Fruit fly (Drosophila melanogaster): ENCODE data around the gene CG4459.

CG4459 gene

DNA sequence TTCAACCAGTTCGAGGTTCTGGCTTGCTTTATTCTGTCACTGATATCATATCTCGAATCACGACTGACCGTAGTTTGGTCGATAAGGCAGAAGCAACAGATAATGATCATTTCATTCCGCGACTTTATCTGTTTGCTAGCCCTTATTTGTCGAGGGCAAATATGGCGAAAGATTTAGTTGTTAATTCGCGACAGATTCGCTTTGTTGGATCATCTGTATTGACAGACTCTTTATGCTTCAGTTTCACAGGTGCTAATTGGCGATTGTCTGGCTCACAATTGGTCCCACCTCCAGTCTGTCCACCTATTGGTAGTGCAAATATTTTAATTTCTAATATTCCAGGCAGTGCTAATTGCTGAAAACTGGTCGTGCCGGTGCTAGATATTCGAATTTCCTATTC lies 4.1 kb downstream of the CG4459 start:
- TF ChIP-seq psq (optimal IDR thresholded peaks at IDR 0.05), result no peak
- no peak for TF ChIP-seq usp (GFP tag; optimal IDR thresholded peaks at IDR 0.05)
- TF ChIP-seq pan (optimal IDR thresholded peaks at IDR 0.05), result no peak
- no peak for TF ChIP-seq EcR (GFP tag; optimal IDR thresholded peaks at IDR 0.05)
- no peak for TF ChIP-seq CG8478 (optimal IDR thresholded peaks at IDR 0.05)
- TF ChIP-seq Dll (optimal IDR thresholded peaks at IDR 0.05), result no peak

DNA sequence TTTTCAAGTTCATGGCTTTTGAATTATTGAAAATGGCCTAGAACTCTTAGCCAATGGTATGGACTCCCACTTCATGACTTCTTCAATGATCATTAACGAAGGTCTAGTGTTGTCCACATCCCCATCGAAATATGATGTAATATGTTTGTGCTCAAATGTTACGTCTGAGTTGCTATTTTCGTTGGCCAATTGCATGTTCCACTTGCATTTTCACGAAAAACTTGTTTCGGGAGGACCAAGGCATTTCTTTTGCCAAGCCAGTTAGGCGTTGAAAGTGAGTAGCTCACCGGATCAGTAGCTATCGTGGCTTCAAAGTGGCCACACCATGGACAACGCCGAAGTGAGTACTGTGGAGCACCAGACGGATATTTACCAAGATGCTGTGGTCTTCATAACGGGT lies 10.2 kb downstream of the CG4459 start, which contains the start of gene CG4770:
TSS of gene CG4770 (plus strand) at position 301 of the 400 bp plus-strand sequence.
- TF ChIP-seq pan (optimal IDR thresholded peaks at IDR 0.05) (no peak), EcR (GFP tag; optimal IDR thresholded peaks at IDR 0.05) (no peak), CG8478 (optimal IDR thresholded peaks at IDR 0.05) (no peak), Dll (optimal IDR thresholded peaks at IDR 0.05) (no peak), psq (optimal IDR thresholded peaks at IDR 0.05) (no peak), usp (GFP tag; optimal IDR thresholded peaks at IDR 0.05) (no peak)

DNA sequence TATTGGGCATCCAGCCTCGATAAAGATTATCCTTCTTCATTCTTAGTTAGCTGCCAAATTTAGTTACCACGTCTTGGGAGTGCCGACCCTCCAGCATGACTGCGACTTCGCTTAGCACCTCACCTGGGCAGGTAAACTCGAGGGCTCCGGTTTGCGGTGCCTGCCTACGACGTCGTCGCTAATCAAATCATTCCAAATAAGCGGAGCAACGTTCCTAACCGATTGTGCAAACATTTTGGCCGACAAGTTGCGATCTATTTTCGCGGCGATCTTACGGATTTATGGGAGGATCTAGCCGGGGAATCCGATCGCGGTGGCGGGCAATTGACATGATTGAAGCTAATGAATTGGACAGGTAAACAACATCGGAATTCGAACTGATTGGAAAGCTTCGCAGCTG lies 10.7 kb downstream of the CG4459 start, which contains the start of gene CG4465:
TSS of gene CG4465 (minus strand) at position 101 of the 400 bp plus-strand sequence.
- TF ChIP-seq psq (optimal IDR thresholded peaks at IDR 0.05), result no peak
- no peak for TF ChIP-seq pan (optimal IDR thresholded peaks at IDR 0.05)
- no peak for TF ChIP-seq CG8478 (optimal IDR thresholded peaks at IDR 0.05)
- no peak for TF ChIP-seq EcR (GFP tag; optimal IDR thresholded peaks at IDR 0.05)
- no peak for TF ChIP-seq usp (GFP tag; optimal IDR thresholded peaks at IDR 0.05)
- no peak for TF ChIP-seq Dll (optimal IDR thresholded peaks at IDR 0.05)

DNA sequence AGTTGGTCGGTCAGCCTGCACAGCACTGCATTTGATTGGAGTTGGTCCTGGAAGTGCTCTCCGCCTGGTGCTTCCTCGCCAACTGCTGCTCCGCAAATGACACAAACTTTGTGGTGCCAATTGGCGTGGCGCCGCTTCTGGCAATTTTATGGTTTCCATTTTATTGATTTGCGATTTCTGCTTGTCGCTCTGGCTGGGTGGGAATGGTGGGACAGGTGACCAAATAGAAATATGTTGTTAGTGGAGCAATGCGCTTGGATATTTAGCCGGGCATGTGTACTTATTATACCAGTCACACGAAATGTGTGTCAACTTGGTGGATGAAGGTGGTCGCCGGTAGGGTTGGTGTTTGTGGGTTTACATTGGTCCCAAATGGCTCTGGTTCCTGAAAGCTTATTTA lies 13.1 kb downstream of the CG4459 start, which contains the start of the genes Xport-A and Xport-B:
TSS of gene Xport-A (minus strand) at position 101 of the 400 bp plus-strand sequence.
TSS of gene Xport-B (minus strand) at position 101 of the 400 bp plus-strand sequence.
- TF ChIP-seq usp (GFP tag; optimal IDR thresholded peaks at IDR 0.05) (no peak), pan (optimal IDR thresholded peaks at IDR 0.05) (no peak), CG8478 (optimal IDR thresholded peaks at IDR 0.05) (no peak), Dll (optimal IDR thresholded peaks at IDR 0.05) (no peak), EcR (GFP tag; optimal IDR thresholded peaks at IDR 0.05) (no peak)

DNA sequence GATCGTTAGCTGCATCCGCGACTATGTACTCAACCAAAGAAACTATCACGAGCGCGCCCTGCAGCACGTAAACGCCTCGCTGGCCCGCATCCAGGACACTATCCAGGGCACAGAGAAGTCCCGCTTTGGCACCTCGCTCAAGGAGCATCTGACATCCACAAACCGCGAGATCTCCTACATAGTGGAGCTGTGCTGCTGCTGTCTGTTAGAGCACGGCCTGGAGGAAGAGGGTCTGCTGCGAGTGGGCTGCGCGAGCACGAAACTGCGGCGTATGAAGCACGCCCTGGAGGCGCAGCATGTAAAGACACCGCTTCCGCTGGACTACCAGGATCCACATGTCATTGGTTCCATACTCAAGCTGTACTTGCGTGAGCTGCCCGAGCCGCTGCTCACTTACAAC lies 17.4 kb downstream of the CG4459 start:
- TF ChIP-seq psq (optimal IDR thresholded peaks at IDR 0.05) (no peak), usp (GFP tag; optimal IDR thresholded peaks at IDR 0.05) (no peak), CG8478 (optimal IDR thresholded peaks at IDR 0.05) (no peak), pan (optimal IDR thresholded peaks at IDR 0.05) (no peak), Dll (optimal IDR thresholded peaks at IDR 0.05) (no peak), EcR (GFP tag; optimal IDR thresholded peaks at IDR 0.05) (no peak)

DNA sequence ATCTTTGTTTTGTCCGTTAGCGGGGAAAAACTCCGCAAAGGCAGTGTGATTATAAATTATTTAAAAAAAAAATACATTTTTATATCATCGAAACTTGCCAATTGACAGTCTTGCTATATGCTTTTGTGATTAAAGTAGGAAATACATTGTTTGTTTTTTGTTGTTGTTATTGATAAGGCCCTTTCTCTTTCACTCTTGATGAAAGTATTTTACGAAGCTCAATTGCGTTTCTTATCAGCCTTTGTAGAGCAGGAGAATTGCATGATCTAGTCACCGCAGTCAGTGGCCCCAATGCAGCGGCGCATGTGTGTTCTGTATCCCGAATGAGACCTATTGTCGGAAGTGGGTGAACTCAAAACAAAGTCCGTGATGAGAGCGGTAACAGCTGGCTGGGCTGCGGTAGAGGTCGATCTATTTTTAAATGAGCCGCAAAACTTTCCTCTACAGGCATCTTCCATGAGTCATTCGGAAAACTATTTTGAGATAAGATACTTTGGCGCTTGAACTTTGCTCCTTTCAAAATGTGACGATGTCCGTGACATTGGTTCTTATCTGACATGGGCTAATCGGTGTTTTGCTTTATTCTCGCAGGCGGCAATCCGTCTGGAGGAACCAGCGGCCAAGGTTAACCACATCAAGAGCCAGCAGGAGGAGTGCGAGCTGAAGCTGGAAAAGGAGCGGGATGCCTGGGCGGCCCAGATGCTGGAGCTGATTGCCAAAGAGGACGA lies 18.0 kb downstream of the CG4459 start:
- TF ChIP-seq usp (GFP tag; optimal IDR thresholded peaks at IDR 0.05), result no peak
- no peak for TF ChIP-seq Dll (optimal IDR thresholded peaks at IDR 0.05)
- TF ChIP-seq pan (optimal IDR thresholded peaks at IDR 0.05), result no peak
- no peak for TF ChIP-seq EcR (GFP tag; optimal IDR thresholded peaks at IDR 0.05)
- no peak for TF ChIP-seq CG8478 (optimal IDR thresholded peaks at IDR 0.05)
- TF ChIP-seq psq (optimal IDR thresholded peaks at IDR 0.05), result no peak

DNA sequence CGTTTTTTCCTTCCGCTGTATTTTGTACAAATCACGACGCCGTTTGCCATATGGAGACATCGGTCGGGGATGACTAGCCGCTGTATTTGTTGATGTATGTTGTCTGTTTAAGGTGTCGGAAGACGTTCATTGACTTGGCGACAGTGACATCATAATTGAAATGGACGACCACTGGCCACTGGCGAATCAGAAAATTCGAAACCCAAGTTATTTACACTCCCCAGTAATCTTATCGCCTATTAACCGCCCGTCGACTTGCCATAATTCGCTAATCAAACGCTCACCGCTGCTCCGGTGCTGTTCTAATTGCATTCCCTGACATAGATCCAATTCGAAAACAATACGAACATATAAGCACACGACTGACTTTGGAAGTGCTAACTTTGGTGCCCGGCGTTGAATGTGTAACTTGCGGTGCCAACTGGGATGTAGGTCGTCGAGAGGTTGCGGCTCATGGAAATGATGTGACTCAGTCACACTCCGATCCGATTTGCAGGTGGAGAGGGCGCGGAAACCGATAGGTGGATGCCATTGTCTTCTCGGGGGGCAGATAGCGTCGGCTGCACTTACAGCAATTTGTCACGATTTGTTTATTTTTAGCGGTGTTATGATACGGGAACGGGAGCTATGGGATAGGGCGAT lies 18.8 kb downstream of the CG4459 start:
- TF ChIP-seq EcR (GFP tag; optimal IDR thresholded peaks at IDR 0.05) (no peak), pan (optimal IDR thresholded peaks at IDR 0.05) (no peak), usp (GFP tag; optimal IDR thresholded peaks at IDR 0.05) (no peak), Dll (optimal IDR thresholded peaks at IDR 0.05) (no peak), CG8478 (optimal IDR thresholded peaks at IDR 0.05) (no peak), psq (optimal IDR thresholded peaks at IDR 0.05) (no peak)

DNA sequence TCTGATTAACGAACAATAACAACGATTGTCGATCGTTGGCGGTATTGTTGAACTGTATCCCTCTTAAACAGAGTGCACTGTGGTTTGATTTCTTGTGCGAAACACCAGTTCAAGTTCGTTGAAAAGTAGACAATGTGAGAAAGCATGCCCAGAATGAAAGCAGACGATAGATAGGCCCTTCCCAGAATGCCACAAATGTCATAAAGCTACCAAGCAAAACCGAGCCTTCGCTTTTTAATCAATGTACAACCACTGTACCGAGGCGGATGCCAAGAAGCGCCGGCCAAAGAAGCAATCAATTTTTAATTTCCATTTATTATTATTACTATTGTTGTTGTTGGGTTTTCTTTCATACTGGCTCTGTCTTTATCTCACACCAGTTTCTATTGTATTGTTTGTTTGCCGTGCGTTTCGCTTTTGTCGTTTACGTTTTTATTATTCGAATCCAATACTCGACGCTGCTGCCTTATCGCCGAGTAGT lies 19.5 kb downstream of the CG4459 start:
- no peak for TF ChIP-seq psq (optimal IDR thresholded peaks at IDR 0.05)
- TF ChIP-seq pan (optimal IDR thresholded peaks at IDR 0.05), result no peak
- no peak for TF ChIP-seq usp (GFP tag; optimal IDR thresholded peaks at IDR 0.05)
- no peak for TF ChIP-seq EcR (GFP tag; optimal IDR thresholded peaks at IDR 0.05)
- TF ChIP-seq CG8478 (optimal IDR thresholded peaks at IDR 0.05), result no peak
- no peak for TF ChIP-seq Dll (optimal IDR thresholded peaks at IDR 0.05)

DNA sequence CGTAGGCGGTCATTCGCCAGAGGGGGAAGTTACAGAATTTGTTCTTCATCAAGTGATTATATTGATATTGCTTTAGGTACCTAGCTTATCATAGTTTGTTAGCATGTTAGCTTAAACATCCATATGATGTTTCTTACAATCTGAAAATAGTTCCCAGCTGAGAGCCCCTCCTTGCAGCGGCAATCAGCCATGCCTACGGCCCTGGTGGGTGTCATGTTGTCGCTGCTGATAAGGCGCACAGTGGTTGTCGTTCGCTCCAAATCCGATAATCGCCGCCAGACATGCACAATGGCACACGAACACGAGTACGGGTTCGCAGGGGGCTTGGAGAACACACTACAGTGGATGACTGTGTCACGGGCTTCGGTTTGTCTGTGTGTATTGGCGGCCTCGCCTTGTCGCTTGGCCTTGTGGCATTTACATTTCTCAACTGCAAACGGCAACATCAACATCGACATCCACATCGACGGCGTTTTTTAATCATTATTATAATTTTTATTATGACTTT lies 22.5 kb downstream of the CG4459 start:
- TF ChIP-seq usp (GFP tag; optimal IDR thresholded peaks at IDR 0.05) (no peak), pan (optimal IDR thresholded peaks at IDR 0.05) (no peak), EcR (GFP tag; optimal IDR thresholded peaks at IDR 0.05) (no peak), psq (optimal IDR thresholded peaks at IDR 0.05) (no peak), Dll (optimal IDR thresholded peaks at IDR 0.05) (no peak), CG8478 (optimal IDR thresholded peaks at IDR 0.05) (no peak)

DNA sequence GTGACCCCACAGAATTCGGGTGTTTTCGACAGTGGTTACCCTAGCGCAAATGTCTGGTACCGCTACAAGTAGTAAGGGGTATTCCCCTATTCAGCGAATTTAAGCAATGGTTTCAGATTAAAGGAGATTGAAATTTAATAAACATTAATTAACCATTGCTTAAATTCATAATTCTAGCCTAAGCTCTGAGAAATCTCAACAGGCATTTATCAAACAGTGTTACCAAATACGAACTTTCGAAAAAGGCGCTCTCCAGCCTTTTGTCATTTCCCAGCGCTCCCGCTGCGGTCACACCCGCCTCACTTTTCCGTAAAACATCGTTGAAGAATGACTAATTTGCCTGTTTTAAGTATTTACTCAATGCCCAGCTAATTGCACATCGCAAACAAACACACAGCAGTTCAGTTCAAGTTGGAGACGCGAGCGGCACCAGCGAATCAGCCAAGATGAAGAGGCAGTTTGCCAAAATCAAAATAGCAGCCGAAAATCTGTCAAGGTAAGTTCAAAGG lies 23.5 kb downstream of the CG4459 start, which contains the start of the genes Surf6 and RhoGAP92B:
TSS of gene Surf6 (minus strand) at position 4 of the 509 bp plus-strand sequence.
TSS of gene RhoGAP92B (plus strand) at position 300 of the 509 bp plus-strand sequence.
- TF ChIP-seq EcR (GFP tag; optimal IDR thresholded peaks at IDR 0.05), result no peak
- no peak for TF ChIP-seq usp (GFP tag; optimal IDR thresholded peaks at IDR 0.05)
- TF ChIP-seq pan (optimal IDR thresholded peaks at IDR 0.05), result no peak
- TF ChIP-seq Dll (optimal IDR thresholded peaks at IDR 0.05), result no peak
- no peak for TF ChIP-seq CG8478 (optimal IDR thresholded peaks at IDR 0.05)
- no peak for TF ChIP-seq psq (optimal IDR thresholded peaks at IDR 0.05)

DNA sequence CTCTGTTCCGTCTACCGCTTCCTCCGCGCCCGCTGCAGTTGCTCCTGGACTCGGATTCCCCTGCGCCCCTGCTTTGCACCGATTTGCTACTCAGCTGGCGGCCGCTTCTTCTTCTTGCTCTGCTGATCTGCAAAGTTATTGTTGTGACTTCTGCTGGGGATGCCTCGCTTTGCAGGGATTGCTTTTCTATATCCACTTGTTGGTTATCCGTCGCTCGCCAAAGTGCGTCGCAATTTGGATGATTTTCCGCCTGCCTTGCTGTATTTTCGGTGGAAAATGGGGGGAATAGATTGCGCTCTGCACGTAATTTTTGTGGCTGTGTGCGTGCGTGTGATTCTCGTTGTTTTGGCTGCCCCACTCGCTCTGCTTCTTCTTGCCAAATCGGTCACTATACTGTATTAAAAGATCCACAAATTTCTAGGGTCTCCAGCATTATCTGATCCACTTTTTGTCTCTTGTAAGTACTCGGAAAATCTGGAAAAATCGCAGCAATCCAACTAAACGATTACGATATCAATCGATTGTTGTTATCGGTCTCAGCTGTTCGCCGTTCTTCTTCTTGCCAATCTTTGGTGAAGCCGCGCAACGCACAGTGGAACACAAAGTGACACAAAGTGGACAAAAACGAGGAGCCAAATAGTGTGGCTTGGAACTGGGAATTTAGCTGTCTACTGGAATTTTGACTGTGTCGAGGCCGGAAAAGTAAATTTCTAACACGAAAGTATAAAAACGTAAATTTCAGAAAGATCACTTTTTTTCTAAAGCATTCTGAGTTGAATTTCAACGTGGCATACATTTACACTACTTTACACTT lies 25.3 kb downstream of the CG4459 start, which contains the start of gene ClpX:
TSS of gene ClpX (minus strand) at position 764 of the 814 bp plus-strand sequence.
- TF ChIP-seq psq (optimal IDR thresholded peaks at IDR 0.05) (no peak), usp (GFP tag; optimal IDR thresholded peaks at IDR 0.05) (no peak), Dll (optimal IDR thresholded peaks at IDR 0.05) (no peak)

Data from whole organism.